Worm (Caenorhabditis elegans): ENCODE data around the gene Y57G11C.1131.

DNA sequence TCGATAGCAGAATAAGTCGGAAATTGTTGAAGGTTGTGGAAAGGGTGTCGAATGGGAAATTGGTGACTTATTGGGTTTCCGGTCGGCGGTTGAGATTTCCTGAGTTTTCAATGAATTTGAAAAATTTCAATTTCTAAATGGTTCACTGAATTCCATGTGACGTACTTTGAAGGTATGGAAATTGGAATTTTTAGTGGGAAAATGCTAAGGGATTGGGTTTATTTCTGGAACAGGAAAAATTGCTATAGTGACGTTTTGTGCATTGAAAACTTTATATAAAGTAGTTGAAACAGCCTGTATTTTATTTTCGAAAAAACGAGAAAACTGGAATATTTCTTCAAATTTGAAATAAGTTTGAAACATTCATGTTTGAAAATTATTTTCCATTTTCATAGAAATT lies 23.2 kb upstream of the Y57G11C.1131 start, which contains the start of gene pnc-2:
- no peak for TF ChIP-seq ceh-82 (tag; optimal IDR thresholded peaks at IDR 0.05)
- no peak for TF ChIP-seq pqm-1 (tag; optimal IDR thresholded peaks at IDR 0.05)
- TF ChIP-seq unc-39 (tag; optimal IDR thresholded peaks at IDR 0.05) = no peak
- no peak for TF ChIP-seq nhr-237 (tag; optimal IDR thresholded peaks at IDR 0.05)
- no peak for TF ChIP-seq pha-4 (tag; optimal IDR thresholded peaks at IDR 0.05)
- no peak for TF ChIP-seq zag-1 (tag; optimal IDR thresholded peaks at IDR 0.05)
- TF ChIP-seq nhr-25 (tag; optimal IDR thresholded peaks at IDR 0.05) = no peak
- no peak for TF ChIP-seq nhr-11 (tag; optimal IDR thresholded peaks at IDR 0.05)
- no peak for TF ChIP-seq skn-1 (tag; optimal IDR thresholded peaks at IDR 0.05)
- no peak for TF ChIP-seq R02D3.7 (tag; optimal IDR thresholded peaks at IDR 0.05)
